Fruit fly (Drosophila melanogaster) whole organism, pupa: ENCODE measurements around the gene Nle.

Experiments
- CG10348 ChIP-seq: fragments of 200-800 bp; sonication (Bioruptor generic); IDR thresholded peaks from 2 replicates; pipeline ENCODE4 v1.3.6; 2022; ENCODE audit warnings: missing biosample characterization, missing genetic modification characterization
- CG13204 ChIP-seq: fragments of 200-800 bp; sonication (Bioruptor generic); optimal IDR thresholded peaks from 2 replicates; lab custom pipeline; 2018; ENCODE audit warnings: missing biosample characterization, mild to moderate bottlenecking, missing genetic modification characterization, moderate library complexity
- CG14655 ChIP-seq: fragments of 200-800 bp; sonication (Bioruptor generic); optimal IDR thresholded peaks from 3 replicates; lab custom pipeline; 2017; ENCODE audit warnings: mild to moderate bottlenecking, missing biosample characterization, missing genetic modification reagents, missing genetic modification characterization
- CG15710 ChIP-seq: fragments of 200-800 bp; sonication (Bioruptor generic); optimal IDR thresholded peaks from 2 replicates; lab custom pipeline; 2018; ENCODE audit warnings: missing biosample characterization, mild to moderate bottlenecking, missing genetic modification characterization, moderate library complexity
- CG8159 ChIP-seq: fragments of 200-800 bp; sonication (Bioruptor generic); optimal IDR thresholded peaks from 3 replicates; lab custom pipeline; 2018; ENCODE audit warnings: missing biosample characterization, mild to moderate bottlenecking, missing genetic modification characterization, moderate library complexity
- D1 ChIP-seq: fragments of 200-800 bp; sonication (Bioruptor generic); optimal IDR thresholded peaks from 2 replicates; lab custom pipeline; 2018; ENCODE audit warnings: missing biosample characterization, mild to moderate bottlenecking, missing genetic modification characterization, moderate library complexity
- EcR ChIP-seq: fragments of 200-800 bp; sonication (Bioruptor generic); optimal IDR thresholded peaks from 3 replicates; lab custom pipeline; 2019; ENCODE audit warnings: missing biosample characterization, missing genetic modification characterization, mild to moderate bottlenecking, moderate library complexity, missing genetic modification reagents
- Ets98B ChIP-seq: fragments of 200-800 bp; sonication (Bioruptor generic); IDR thresholded peaks from 2 replicates; pipeline ENCODE4 v1.3.6; 2022; ENCODE audit warnings: missing biosample characterization, missing genetic modification characterization
- Snoo ChIP-seq: fragments of 200-800 bp; sonication (Bioruptor generic); optimal IDR thresholded peaks from 3 replicates; lab custom pipeline; 2017; ENCODE audit warnings: missing biosample characterization, mild to moderate bottlenecking, missing genetic modification characterization, inconsistent platforms
- fd96Ca ChIP-seq: fragments of 200-800 bp; sonication (Bioruptor generic); IDR thresholded peaks from 3 replicates; pipeline ENCODE4 v1.3.6; 2022; ENCODE audit warnings: missing biosample characterization, missing genetic modification characterization
- gl ChIP-seq: fragments of 200-800 bp; sonication (Bioruptor generic); optimal IDR thresholded peaks from 2 replicates; lab custom pipeline; 2018; ENCODE audit warnings: missing biosample characterization, mild to moderate bottlenecking, missing genetic modification characterization

DNA sequence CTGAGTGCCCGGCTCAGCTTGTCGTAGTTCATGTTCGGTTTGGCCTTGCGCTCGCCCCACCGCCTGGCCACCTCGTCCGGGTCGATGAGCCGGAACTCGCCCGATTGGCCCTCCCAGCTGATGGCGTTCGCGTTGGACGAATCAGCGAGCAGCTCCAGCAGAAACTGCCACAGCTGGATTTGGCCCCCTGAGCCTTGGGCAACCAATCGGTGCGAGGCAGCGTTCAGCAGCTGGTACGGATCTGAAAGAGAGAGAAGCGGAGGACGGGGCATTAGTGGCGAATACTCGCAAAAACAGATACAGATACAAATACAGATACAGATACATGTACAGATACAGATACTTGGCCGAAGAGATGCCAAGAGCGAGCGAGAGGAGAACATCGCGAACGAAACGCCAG is 19.9 kb downstream of the Nle start:
- TF ChIP-seq CG8159 (tag; lab: Kevin White, UChicago) = no peak
- no peak for TF ChIP-seq Ets98B (GFP tag; lab: Robert Waterston, UW)
- no peak for TF ChIP-seq CG15710 (tag; lab: Kevin White, UChicago)
- no peak for TF ChIP-seq CG14655 (GFP tag; lab: Kevin White, UChicago)
- no peak for TF ChIP-seq gl (tag; lab: Kevin White, UChicago)
- no peak for TF ChIP-seq Snoo
- TF ChIP-seq EcR (GFP tag; lab: Kevin White, UChicago) = peak; percentile 26
- no peak for TF ChIP-seq CG10348
- no peak for TF ChIP-seq CG13204
- TF ChIP-seq fd96Ca (GFP tag; lab: Robert Waterston, UW) = no peak
- no peak for TF ChIP-seq D1 (tag; lab: Kevin White, UChicago)
